Fruit fly (Drosophila melanogaster) S2 (cell line): ENCODE data around the gene Cln3.

ENCODE experiments used
- CG8478 ChIP-seq: fragments of >200 bp; optimal IDR thresholded peaks from 2 replicates; lab custom pipeline; 2018
- CTCF ChIP-seq, 2 experiments: fragments of >200 bp; optimal IDR thresholded peaks; 2 replicates each; lab custom pipeline; 2018

- no peak for TF ChIP-seq CG8478 (lab: Kevin White, UChicago)
- TF ChIP-seq CTCF (optimal IDR thresholded peaks at IDR 0.05; lab: Kevin White, UChicago), result no peak
Measured at dm6 chr3L:17856655-17857479, 42.9 kb upstream of the Cln3 start, which contains the start of gene CG5535.
